Fruit fly (Drosophila melanogaster) whole organism, embryonic: ENCODE results near the gene sick.

ENCODE experiments used
- Blimp-1 ChIP-seq: fragments of 200-800 bp; sonication (Bioruptor generic); optimal IDR thresholded peaks from 3 replicates; lab custom pipeline; 2018; ENCODE audit warnings: missing biosample characterization, missing genetic modification characterization, mild to moderate bottlenecking, moderate library complexity, missing genetic modification reagents
- CG10543 ChIP-seq: fragments of 200-800 bp; sonication (Bioruptor generic); optimal IDR thresholded peaks from 3 replicates; lab custom pipeline; 2017; ENCODE audit warnings: missing biosample characterization, mild to moderate bottlenecking, missing genetic modification characterization, moderate library complexity
- CG11093 ChIP-seq: fragments of 200-800 bp; sonication (Bioruptor generic); IDR thresholded peaks from 3 replicates; pipeline ENCODE4 v1.3.6; 2022; ENCODE audit warnings: missing biosample characterization, missing genetic modification characterization
- CG12299 ChIP-seq: fragments of 200-800 bp; sonication (Bioruptor generic); optimal IDR thresholded peaks from 2 replicates; lab custom pipeline; 2018; ENCODE audit warnings: missing biosample characterization, mild to moderate bottlenecking, missing genetic modification characterization
- CG1233 ChIP-seq: fragments of 200-800 bp; sonication (Bioruptor generic); optimal IDR thresholded peaks from 4 replicates; lab custom pipeline; 2018; ENCODE audit warnings: missing biosample characterization, mild to moderate bottlenecking, missing genetic modification characterization
- CG13624 ChIP-seq: fragments of 200-800 bp; sonication (Bioruptor generic); optimal IDR thresholded peaks from 2 replicates; lab custom pipeline; 2016; ENCODE audit warnings: missing biosample characterization, missing genetic modification characterization
- CG14667 ChIP-seq: fragments of 200-800 bp; sonication (Bioruptor generic); IDR thresholded peaks from 2 replicates; pipeline ENCODE4 v1.3.6; 2022; ENCODE audit warnings: missing biosample characterization, missing genetic modification characterization
- CG17385 ChIP-seq: fragments of 200-800 bp; sonication (Bioruptor generic); optimal IDR thresholded peaks from 3 replicates; lab custom pipeline; 2018; ENCODE audit warnings: missing biosample characterization, mild to moderate bottlenecking, missing genetic modification characterization
- CG2712 ChIP-seq: fragments of 200-800 bp; optimal IDR thresholded peaks from 3 replicates; lab custom pipeline; 2019; ENCODE audit warnings: missing biosample characterization, mild to moderate bottlenecking, missing genetic modification characterization, moderate library complexity
- CG3065 ChIP-seq: fragments of 200-800 bp; sonication (Bioruptor generic); optimal IDR thresholded peaks from 2 replicates; lab custom pipeline; 2016; ENCODE audit warnings: missing biosample characterization, missing genetic modification characterization
- CG3838 ChIP-seq: fragments of 200-800 bp; sonication (Bioruptor generic); optimal IDR thresholded peaks from 3 replicates; lab custom pipeline; 2016; ENCODE audit warnings: missing biosample characterization, missing genetic modification characterization
- CG4820 ChIP-seq: fragments of 200-800 bp; sonication (Bioruptor generic); optimal IDR thresholded peaks from 3 replicates; lab custom pipeline; 2016; ENCODE audit warnings: missing biosample characterization, missing genetic modification characterization
- CG4854 ChIP-seq: fragments of 200-800 bp; sonication (Bioruptor generic); optimal IDR thresholded peaks from 2 replicates; lab custom pipeline; 2016; ENCODE audit warnings: missing biosample characterization, missing genetic modification characterization, inconsistent platforms
- CG6175 ChIP-seq: fragments of 200-800 bp; sonication (Bioruptor generic); IDR thresholded peaks from 3 replicates; pipeline ENCODE4 v1.3.6; 2022; ENCODE audit warnings: missing biosample characterization, missing genetic modification characterization
- CG8281 ChIP-seq: fragments of 200-800 bp; sonication (Bioruptor generic); optimal IDR thresholded peaks from 2 replicates; lab custom pipeline; 2018; ENCODE audit warnings: missing biosample characterization, mild to moderate bottlenecking, missing genetic modification characterization, moderate library complexity
- CG8924 ChIP-seq: fragments of 200-800 bp; optimal IDR thresholded peaks from 3 replicates; lab custom pipeline; 2019; ENCODE audit warnings: missing biosample characterization, mild to moderate bottlenecking, missing genetic modification characterization, moderate library complexity
- CG9876 ChIP-seq: fragments of 200-800 bp; sonication (Bioruptor generic); optimal IDR thresholded peaks from 2 replicates; lab custom pipeline; 2016; ENCODE audit warnings: missing biosample characterization, missing genetic modification characterization
- Drgx ChIP-seq: fragments of 200-800 bp; sonication (Bioruptor generic); IDR thresholded peaks from 2 replicates; pipeline ENCODE4 v1.3.6; 2022; ENCODE audit warnings: missing biosample characterization, missing genetic modification characterization
- E2f2 ChIP-seq: fragments of 200-800 bp; sonication (Bioruptor generic); IDR thresholded peaks from 2 replicates; pipeline ENCODE4 v1.3.6; 2022; ENCODE audit warnings: missing biosample characterization, missing genetic modification characterization
- Ets65A ChIP-seq: fragments of 200-800 bp; sonication (Bioruptor generic); peaks from one replicate; lab custom pipeline; 2016; ENCODE audit warnings: missing biosample characterization, missing genetic modification characterization
- GATAe ChIP-seq: fragments of 200-800 bp; sonication (Bioruptor generic); conservative IDR thresholded peaks from 2 replicates; pipeline ENCODE4 v1.3.6; 2022; ENCODE audit warnings: missing biosample characterization, missing genetic modification characterization
- Lim3 ChIP-seq: fragments of 200-800 bp; sonication (Bioruptor generic); IDR thresholded peaks from 2 replicates; pipeline ENCODE4 v1.3.6; 2022; ENCODE audit warnings: missing biosample characterization, missing genetic modification characterization
- Mad ChIP-seq: fragments of 200-800 bp; sonication (Bioruptor generic); optimal IDR thresholded peaks from 2 replicates; lab custom pipeline; 2016; ENCODE audit warnings: missing biosample characterization, missing genetic modification characterization
- Med ChIP-seq: fragments of 200-800 bp; sonication (Bioruptor generic); peaks from one replicate; lab custom pipeline; 2016; ENCODE audit warnings: missing biosample characterization, missing genetic modification characterization, mild to moderate bottlenecking, inconsistent platforms, moderate library complexity
- Mrtf ChIP-seq: fragments of 200-800 bp; sonication (Bioruptor generic); IDR thresholded peaks from 3 replicates; pipeline ENCODE4 v1.3.6; 2022; ENCODE audit warnings: missing biosample characterization, missing genetic modification characterization
- NC2β ChIP-seq: fragments of 200-800 bp; sonication (Bioruptor generic); optimal IDR thresholded peaks from 2 replicates; lab custom pipeline; 2016; ENCODE audit warnings: missing biosample characterization, missing genetic modification characterization
- Xbp1 ChIP-seq: fragments of 200-800 bp; sonication (Bioruptor generic); optimal IDR thresholded peaks from 3 replicates; lab custom pipeline; 2016; ENCODE audit warnings: missing biosample characterization, mild to moderate bottlenecking, missing genetic modification characterization
- Xrp1 ChIP-seq: fragments of 200-800 bp; sonication (Bioruptor generic); IDR thresholded peaks from 2 replicates; pipeline ENCODE4 v1.3.6; 2022; ENCODE audit warnings: missing biosample characterization, missing genetic modification characterization
- YL-1 ChIP-seq: fragments of 200-800 bp; sonication (Bioruptor generic); optimal IDR thresholded peaks from 3 replicates; lab custom pipeline; 2017; ENCODE audit warnings: missing biosample characterization, mild to moderate bottlenecking, missing genetic modification characterization
- ab ChIP-seq: fragments of 200-800 bp; sonication (Bioruptor generic); optimal IDR thresholded peaks from 2 replicates; lab custom pipeline; 2016; ENCODE audit warnings: missing biosample characterization, missing genetic modification characterization
- ash1 ChIP-seq: fragments of 200-800 bp; sonication (Bioruptor generic); optimal IDR thresholded peaks from 2 replicates; lab custom pipeline; 2018; ENCODE audit warnings: missing biosample characterization, mild to moderate bottlenecking, missing genetic modification characterization
- az2 ChIP-seq: fragments of 200-800 bp; sonication (Bioruptor generic); optimal IDR thresholded peaks from 3 replicates; lab custom pipeline; 2016; ENCODE audit warnings: missing biosample characterization, missing genetic modification characterization
- bsh ChIP-seq, 2 experiments: fragments of 200-800 bp; sonication (Bioruptor generic); optimal IDR thresholded peaks; 2 replicates each; lab custom pipeline; 2017 to 2018; ENCODE audit warnings: mild to moderate bottlenecking in 2 of 2, missing biosample characterization in 2 of 2, missing genetic modification characterization in 2 of 2, moderate library complexity in 1 of 2
- chn ChIP-seq: fragments of 200-800 bp; sonication (Bioruptor generic); optimal IDR thresholded peaks from 2 replicates; lab custom pipeline; 2016; ENCODE audit warnings: missing biosample characterization, missing genetic modification characterization
- da ChIP-seq: fragments of 200-800 bp; sonication (Bioruptor generic); optimal IDR thresholded peaks from 2 replicates; lab custom pipeline; 2016; ENCODE audit warnings: missing biosample characterization, missing genetic modification characterization
- dimm ChIP-seq: fragments of 200-800 bp; sonication (Bioruptor generic); IDR thresholded peaks from 2 replicates; pipeline ENCODE4 v1.3.6; 2022; ENCODE audit warnings: missing biosample characterization, missing genetic modification characterization
- odd ChIP-seq: fragments of 200-800 bp; sonication (Bioruptor generic); optimal IDR thresholded peaks from 2 replicates; lab custom pipeline; 2017; ENCODE audit warnings: missing biosample characterization, mild to moderate bottlenecking, missing genetic modification characterization
- org-1 ChIP-seq: fragments of 200-800 bp; sonication (Bioruptor generic); optimal IDR thresholded peaks from 2 replicates; lab custom pipeline; 2017; ENCODE audit warnings: missing biosample characterization, missing genetic modification characterization
- sens ChIP-seq: fragments of 200-800 bp; sonication (Bioruptor generic); peaks from one replicate; lab custom pipeline; 2016; ENCODE audit warnings: missing biosample characterization, missing genetic modification characterization
- sima ChIP-seq: fragments of 200-800 bp; sonication (Bioruptor generic); optimal IDR thresholded peaks from 2 replicates; lab custom pipeline; 2016; ENCODE audit warnings: missing biosample characterization, missing genetic modification characterization
- tll ChIP-seq, 2 experiments: fragments of 200-800 bp in 1 of 2; fragments of >200 bp in 1 of 2; sonication (Bioruptor generic) in 1 of 2; optimal IDR thresholded peaks; 2 replicates each; lab custom pipeline; 2017 to 2019; ENCODE audit warnings: missing biosample characterization in 2 of 2, missing genetic modification characterization in 2 of 2, mild to moderate bottlenecking in 1 of 2, moderate library complexity in 1 of 2
- trem ChIP-seq: fragments of 200-800 bp; optimal IDR thresholded peaks from 3 replicates; lab custom pipeline; 2019; ENCODE audit warnings: missing biosample characterization, mild to moderate bottlenecking, missing genetic modification characterization, moderate library complexity
- unpg ChIP-seq: fragments of 200-800 bp; sonication (Bioruptor generic); optimal IDR thresholded peaks from 3 replicates; lab custom pipeline; 2018; ENCODE audit warnings: missing biosample characterization, mild to moderate bottlenecking, missing genetic modification characterization, moderate library complexity
- wek ChIP-seq: fragments of 200-800 bp; sonication (Bioruptor generic); optimal IDR thresholded peaks from 3 replicates; lab custom pipeline; 2018; ENCODE audit warnings: missing biosample characterization, mild to moderate bottlenecking, missing genetic modification characterization, moderate library complexity

Gene sick

dm6 chr2L:19784827-19785569, 11.2 kb upstream of the sick start:
- TF ChIP-seq CG13624 (GFP tag; lab: Kevin White, UChicago): no peak
- no peak for TF ChIP-seq CG17385 (GFP tag; lab: Kevin White, UChicago)
- no peak for TF ChIP-seq Mad (GFP tag; lab: Kevin White, UChicago)
- TF ChIP-seq CG2712 (tag; lab: Kevin White, UChicago): no peak
- TF ChIP-seq CG8281 (tag; lab: Kevin White, UChicago): peak; percentile 98
- TF ChIP-seq chn (GFP tag; lab: Kevin White, UChicago): no peak
- no peak for TF ChIP-seq CG12299 (tag; lab: Kevin White, UChicago)
- no peak for TF ChIP-seq CG8924 (tag; lab: Kevin White, UChicago)
- peak; percentile 54 for TF ChIP-seq Blimp-1 (GFP tag; lab: Kevin White, UChicago)
- TF ChIP-seq YL-1: no peak
- TF ChIP-seq Xbp1 (GFP tag; lab: Kevin White, UChicago): no peak
- TF ChIP-seq bsh (GFP tag; optimal IDR thresholded peaks at IDR 0.05; lab: Kevin White, UChicago): no peak
- TF ChIP-seq az2 (GFP tag; lab: Kevin White, UChicago): no peak
- TF ChIP-seq Mrtf (GFP tag; lab: Robert Waterston, UW): no peak
- no peak for TF ChIP-seq CG3065 (GFP tag; lab: Kevin White, UChicago)
- TF ChIP-seq odd (GFP tag; lab: Kevin White, UChicago): no peak
- no peak for TF ChIP-seq unpg
- no peak for TF ChIP-seq org-1 (GFP tag; lab: Kevin White, UChicago)
- TF ChIP-seq tll (GFP tag; optimal IDR thresholded peaks at IDR 0.05; lab: Kevin White, UChicago): no peak
- TF ChIP-seq CG11093 (GFP tag; lab: Robert Waterston, UW): no peak
- no peak for TF ChIP-seq GATAe (GFP tag; lab: Robert Waterston, UW)
- TF ChIP-seq CG4820: no peak
- no peak for TF ChIP-seq CG4854 (GFP tag; lab: Kevin White, UChicago)
- no peak for TF ChIP-seq trem
- no peak for TF ChIP-seq da (GFP tag; lab: Kevin White, UChicago)
- TF ChIP-seq CG6175 (GFP tag; lab: Robert Waterston, UW): no peak
- TF ChIP-seq Med (GFP tag; lab: Kevin White, UChicago): peak; percentile 49
- TF ChIP-seq Lim3 (GFP tag; lab: Robert Waterston, UW): no peak
- TF ChIP-seq Drgx (GFP tag; lab: Robert Waterston, UW): no peak
- TF ChIP-seq CG1233 (GFP tag; lab: Kevin White, UChicago): no peak
- TF ChIP-seq dimm (GFP tag; lab: Robert Waterston, UW): no peak
- TF ChIP-seq sima: no peak
- TF ChIP-seq CG14667 (GFP tag; lab: Robert Waterston, UW): no peak
- no peak for TF ChIP-seq CG10543 (GFP tag; lab: Kevin White, UChicago)
- peak; percentile 64 for TF ChIP-seq Ets65A (GFP tag; lab: Kevin White, UChicago)
- no peak for TF ChIP-seq wek (GFP tag; lab: Kevin White, UChicago)

- TF ChIP-seq CG3838 (GFP tag; lab: Kevin White, UChicago): no peak
- no peak for TF ChIP-seq ab (GFP tag; lab: Kevin White, UChicago)
- TF ChIP-seq NC2β: no peak
- TF ChIP-seq ash1 (GFP tag; lab: Kevin White, UChicago): no peak
- no peak for TF ChIP-seq CG9876 (GFP tag; lab: Kevin White, UChicago)
- TF ChIP-seq E2f2 (GFP tag; lab: Robert Waterston, UW): no peak
- TF ChIP-seq Xrp1: 0 out of 2 replicates have a peak, but pooled peaks have one; percentile 11
- peak; percentile 85 for TF ChIP-seq sens (GFP tag; lab: Kevin White, UChicago)
- TF ChIP-seq, all 482 proteins: peak for 2
These were observed 8.2 kb upstream of the sick start for dm6 chr2L:19787930-19788329.
